Fruit fly (Drosophila melanogaster): Measurements from ENCODE around the gene Tpr2.

Tpr2 gene

DNA sequence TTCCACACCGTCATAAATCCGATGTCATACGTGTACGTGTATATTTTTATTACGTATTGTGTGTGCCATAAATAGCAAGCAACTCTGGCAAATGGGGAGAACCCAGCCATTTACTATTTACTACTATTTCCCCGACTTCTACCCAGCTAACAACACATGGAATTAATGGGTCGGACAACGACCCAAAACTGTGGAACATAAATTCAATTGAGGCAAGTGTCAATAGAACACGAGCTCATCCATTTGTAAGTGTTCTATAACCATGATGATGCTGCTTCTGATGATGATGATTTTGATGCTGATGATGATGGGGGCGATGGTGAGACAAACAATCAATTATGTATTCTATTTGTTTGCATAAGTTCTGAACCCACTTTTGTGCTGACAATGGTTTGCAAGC, 8.2 kb downstream of the Tpr2 start:
- TF ChIP-seq CG8301 (tag; optimal IDR thresholded peaks at IDR 0.05) (no peak), fd96Ca (GFP tag; IDR thresholded peaks at IDR 0.05) (no peak), Snoo (tag; optimal IDR thresholded peaks at IDR 0.05) (no peak), D1 (tag; optimal IDR thresholded peaks at IDR 0.05) (no peak), Ets98B (GFP tag; IDR thresholded peaks at IDR 0.05) (no peak), CG34367 (tag; optimal IDR thresholded peaks at IDR 0.05) (no peak), CG32121 (GFP tag; IDR thresholded peaks at IDR 0.05) (no peak), CG14655 (GFP tag; optimal IDR thresholded peaks at IDR 0.05) (no peak), gl (tag; optimal IDR thresholded peaks at IDR 0.05) (no peak), rn (GFP tag; IDR thresholded peaks at IDR 0.05) (no peak), CG4496 (GFP tag; IDR thresholded peaks at IDR 0.05) (no peak), CG17806 (tag; optimal IDR thresholded peaks at IDR 0.05) (no peak)

DNA sequence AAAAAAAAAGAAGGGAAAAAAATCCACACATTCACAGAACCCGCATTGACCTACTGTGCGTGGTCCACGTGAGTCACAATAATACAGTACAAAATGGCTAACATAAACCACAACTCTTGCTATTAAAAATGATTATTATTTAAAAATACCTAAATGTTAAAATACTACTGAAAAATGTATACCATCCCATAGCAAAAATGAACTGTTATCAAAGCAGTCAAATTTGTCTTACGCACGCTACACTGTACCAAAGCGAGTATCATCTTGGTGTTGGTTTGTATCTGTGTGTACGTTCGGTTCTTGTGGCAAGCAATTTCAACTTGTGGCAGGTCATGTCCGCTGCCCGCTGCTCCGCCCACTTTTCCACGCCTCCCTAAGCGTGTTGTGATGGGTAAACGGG, 9.1 kb downstream of the Tpr2 start:
- TF ChIP-seq Snoo (tag; optimal IDR thresholded peaks at IDR 0.05) (peak; percentile 74), EcR (GFP tag; optimal IDR thresholded peaks at IDR 0.05) (peak; percentile 20), gl (tag; optimal IDR thresholded peaks at IDR 0.05) (peak; percentile 66), CG34367 (tag; optimal IDR thresholded peaks at IDR 0.05) (peak; percentile 79), fd96Ca (GFP tag; IDR thresholded peaks at IDR 0.05) (peak; percentile 87), CG4496 (GFP tag; IDR thresholded peaks at IDR 0.05) (peak; percentile 92), CG13204 (GFP tag; optimal IDR thresholded peaks at IDR 0.05) (peak; percentile 73), Pif1A (GFP tag; optimal IDR thresholded peaks at IDR 0.05) (peak; percentile 86), CG10348 (GFP tag; IDR thresholded peaks at IDR 0.05) (peak; percentile 78), CG15710 (tag; optimal IDR thresholded peaks at IDR 0.05) (peak; percentile 89), D1 (tag; optimal IDR thresholded peaks at IDR 0.05) (peak; percentile 44), Ets98B (GFP tag; IDR thresholded peaks at IDR 0.05) (peak; percentile 91), CG32121 (GFP tag; IDR thresholded peaks at IDR 0.05) (peak; percentile 92), Pif1B (GFP tag; optimal IDR thresholded peaks at IDR 0.05) (peak; percentile 79), CG17806 (tag; optimal IDR thresholded peaks at IDR 0.05) (peak; percentile 66), CG12605 (GFP tag; IDR thresholded peaks at IDR 0.05) (peak; percentile 92), CG8301 (tag; optimal IDR thresholded peaks at IDR 0.05) (peak; percentile 77), CG8159 (tag; optimal IDR thresholded peaks at IDR 0.05) (peak; percentile 75), CG14655 (GFP tag; optimal IDR thresholded peaks at IDR 0.05) (peak; percentile 78), CG9948 (tag; optimal IDR thresholded peaks at IDR 0.05) (peak; percentile 81), rn (GFP tag; IDR thresholded peaks at IDR 0.05) (peak; percentile 74; the same call in 1 of the 2 replicates)

DNA sequence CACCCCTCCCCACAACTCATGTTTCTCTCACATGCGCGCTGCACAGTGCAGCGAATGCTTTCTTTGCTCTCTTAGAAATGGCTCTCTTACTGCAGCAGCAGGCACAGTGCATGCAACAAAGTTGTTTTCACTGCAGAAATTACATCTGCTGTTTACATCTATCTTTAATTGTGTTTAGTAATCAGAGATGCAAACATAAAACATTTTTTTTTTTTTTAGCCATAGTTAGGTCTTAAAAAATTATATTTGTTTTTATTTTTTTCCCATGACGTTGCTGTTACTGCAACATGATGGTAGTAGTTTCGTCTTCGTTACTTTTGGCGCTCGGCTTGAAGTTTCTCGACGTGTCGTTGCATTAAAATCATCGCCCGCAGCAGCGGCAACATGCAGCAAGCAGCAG, 10.0 kb downstream of the Tpr2 start:
- TF ChIP-seq CG32121 (GFP tag; IDR thresholded peaks at IDR 0.05) = peak; percentile 54
- peak; percentile 28 for TF ChIP-seq CG14655 (GFP tag; optimal IDR thresholded peaks at IDR 0.05)
- no peak for TF ChIP-seq CG10348 (GFP tag; IDR thresholded peaks at IDR 0.05)
- TF ChIP-seq fd96Ca (GFP tag; IDR thresholded peaks at IDR 0.05) = peak; percentile 68; the same call in 2 of the 3 replicates
- TF ChIP-seq CG4496 (GFP tag; IDR thresholded peaks at IDR 0.05) = peak; percentile 51; the same call in 2 of the 3 replicates
- peak; percentile 11 for TF ChIP-seq CG8301 (tag; optimal IDR thresholded peaks at IDR 0.05)
- no peak for TF ChIP-seq CG17806 (tag; optimal IDR thresholded peaks at IDR 0.05)
- peak; percentile 40 for TF ChIP-seq Pif1A (GFP tag; optimal IDR thresholded peaks at IDR 0.05)
- no peak for TF ChIP-seq EcR (GFP tag; optimal IDR thresholded peaks at IDR 0.05)
- 0 out of 2 replicates have a peak, but pooled peaks have one; percentile 18 for TF ChIP-seq Ets98B (GFP tag; IDR thresholded peaks at IDR 0.05)
- TF ChIP-seq Pif1B (GFP tag; optimal IDR thresholded peaks at IDR 0.05) = no peak
- 0 out of 2 replicates have a peak, but pooled peaks have one; percentile 40 for TF ChIP-seq CG12605 (GFP tag; IDR thresholded peaks at IDR 0.05)

DNA sequence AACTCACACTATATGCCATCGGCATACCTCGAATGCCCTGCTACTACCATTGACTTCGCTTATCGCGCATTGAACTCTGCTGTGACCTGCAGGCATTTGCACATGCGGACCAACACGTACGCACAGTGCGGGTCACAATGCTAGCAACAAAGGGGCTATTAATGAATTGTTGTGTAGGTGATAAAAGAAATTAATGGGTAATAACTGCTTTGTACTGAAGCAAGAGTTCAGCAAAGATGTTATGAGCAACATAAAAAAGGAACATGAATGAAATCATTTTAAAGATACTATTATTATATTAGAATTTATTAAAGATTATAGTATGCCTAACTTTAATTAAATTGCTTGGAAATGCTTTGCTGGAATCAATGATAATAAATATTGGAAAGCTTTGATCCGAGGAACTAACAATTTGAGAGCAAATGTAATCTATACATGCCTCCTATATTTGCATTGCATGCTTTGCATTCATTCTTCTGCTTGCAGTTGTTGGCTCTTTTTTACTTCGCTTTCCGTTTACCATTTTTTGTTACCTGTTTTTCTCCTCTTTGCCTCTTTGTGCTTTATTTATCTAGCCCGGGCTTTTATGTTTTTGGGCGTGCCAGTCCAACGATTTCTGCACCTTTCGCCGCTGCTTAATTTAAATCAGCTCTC, 11.7 kb downstream of the Tpr2 start:
- TF ChIP-seq CG9948 (tag; optimal IDR thresholded peaks at IDR 0.05) (peak; percentile 63), CG4496 (GFP tag; IDR thresholded peaks at IDR 0.05) (0 out of 3 replicates have a peak, but pooled peaks have one; percentile 29), CG14655 (GFP tag; optimal IDR thresholded peaks at IDR 0.05) (peak; percentile 76), CG32121 (GFP tag; IDR thresholded peaks at IDR 0.05) (no peak; the same call in 1 of the 2 replicates), fd96Ca (GFP tag; IDR thresholded peaks at IDR 0.05) (no peak; the same call in 2 of the 3 replicates), CG12605 (GFP tag; IDR thresholded peaks at IDR 0.05) (no peak), CG10348 (GFP tag; IDR thresholded peaks at IDR 0.05) (no peak), CG8301 (tag; optimal IDR thresholded peaks at IDR 0.05) (peak; percentile 49), Snoo (tag; optimal IDR thresholded peaks at IDR 0.05) (peak; percentile 55), CG34367 (tag; optimal IDR thresholded peaks at IDR 0.05) (peak; percentile 55), CG8159 (tag; optimal IDR thresholded peaks at IDR 0.05) (peak; percentile 76), Ets98B (GFP tag; IDR thresholded peaks at IDR 0.05) (no peak), gl (tag; optimal IDR thresholded peaks at IDR 0.05) (no peak), CG15710 (tag; optimal IDR thresholded peaks at IDR 0.05) (peak; percentile 75), CG17806 (tag; optimal IDR thresholded peaks at IDR 0.05) (peak; percentile 57), Pif1B (GFP tag; optimal IDR thresholded peaks at IDR 0.05) (peak; percentile 43), Pif1A (GFP tag; optimal IDR thresholded peaks at IDR 0.05) (peak; percentile 58), EcR (GFP tag; optimal IDR thresholded peaks at IDR 0.05) (peak; percentile 94), D1 (tag; optimal IDR thresholded peaks at IDR 0.05) (no peak), rn (GFP tag; IDR thresholded peaks at IDR 0.05) (no peak), CG13204 (GFP tag; optimal IDR thresholded peaks at IDR 0.05) (peak; percentile 24)

DNA sequence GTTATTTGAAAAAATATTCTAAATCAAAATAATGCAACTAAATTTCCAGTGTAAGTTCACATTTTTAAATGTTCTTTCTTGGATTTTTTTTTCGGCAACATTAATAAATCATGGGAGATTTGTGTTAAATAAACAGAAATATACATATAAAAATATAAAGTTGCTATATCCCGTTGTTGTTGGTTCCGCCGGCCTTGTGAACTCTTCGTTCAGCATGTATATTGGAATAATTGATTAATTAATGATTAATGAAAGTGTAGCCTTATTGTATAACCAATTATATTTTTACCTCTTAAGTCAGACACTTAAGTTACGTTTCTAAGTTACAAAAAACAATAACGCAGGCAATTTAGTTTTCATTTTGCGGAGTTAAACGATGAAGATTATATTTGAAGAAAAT, 15.9 kb downstream of the Tpr2 start:
- TF ChIP-seq EcR (GFP tag; optimal IDR thresholded peaks at IDR 0.05) (no peak), CG13204 (GFP tag; optimal IDR thresholded peaks at IDR 0.05) (no peak), CG15710 (tag; optimal IDR thresholded peaks at IDR 0.05) (no peak), fd96Ca (GFP tag; IDR thresholded peaks at IDR 0.05) (no peak), CG14655 (GFP tag; optimal IDR thresholded peaks at IDR 0.05) (no peak), CG34367 (tag; optimal IDR thresholded peaks at IDR 0.05) (no peak), D1 (tag; optimal IDR thresholded peaks at IDR 0.05) (no peak), rn (GFP tag; IDR thresholded peaks at IDR 0.05) (no peak), CG32121 (GFP tag; IDR thresholded peaks at IDR 0.05) (no peak), CG9948 (tag; optimal IDR thresholded peaks at IDR 0.05) (no peak), Pif1A (GFP tag; optimal IDR thresholded peaks at IDR 0.05) (no peak), gl (tag; optimal IDR thresholded peaks at IDR 0.05) (no peak), Ets98B (GFP tag; IDR thresholded peaks at IDR 0.05) (no peak), CG10348 (GFP tag; IDR thresholded peaks at IDR 0.05) (no peak)
